Fruit fly (Drosophila melanogaster): ENCODE measurements around the gene CG42780.

CG42780 gene

DNA sequence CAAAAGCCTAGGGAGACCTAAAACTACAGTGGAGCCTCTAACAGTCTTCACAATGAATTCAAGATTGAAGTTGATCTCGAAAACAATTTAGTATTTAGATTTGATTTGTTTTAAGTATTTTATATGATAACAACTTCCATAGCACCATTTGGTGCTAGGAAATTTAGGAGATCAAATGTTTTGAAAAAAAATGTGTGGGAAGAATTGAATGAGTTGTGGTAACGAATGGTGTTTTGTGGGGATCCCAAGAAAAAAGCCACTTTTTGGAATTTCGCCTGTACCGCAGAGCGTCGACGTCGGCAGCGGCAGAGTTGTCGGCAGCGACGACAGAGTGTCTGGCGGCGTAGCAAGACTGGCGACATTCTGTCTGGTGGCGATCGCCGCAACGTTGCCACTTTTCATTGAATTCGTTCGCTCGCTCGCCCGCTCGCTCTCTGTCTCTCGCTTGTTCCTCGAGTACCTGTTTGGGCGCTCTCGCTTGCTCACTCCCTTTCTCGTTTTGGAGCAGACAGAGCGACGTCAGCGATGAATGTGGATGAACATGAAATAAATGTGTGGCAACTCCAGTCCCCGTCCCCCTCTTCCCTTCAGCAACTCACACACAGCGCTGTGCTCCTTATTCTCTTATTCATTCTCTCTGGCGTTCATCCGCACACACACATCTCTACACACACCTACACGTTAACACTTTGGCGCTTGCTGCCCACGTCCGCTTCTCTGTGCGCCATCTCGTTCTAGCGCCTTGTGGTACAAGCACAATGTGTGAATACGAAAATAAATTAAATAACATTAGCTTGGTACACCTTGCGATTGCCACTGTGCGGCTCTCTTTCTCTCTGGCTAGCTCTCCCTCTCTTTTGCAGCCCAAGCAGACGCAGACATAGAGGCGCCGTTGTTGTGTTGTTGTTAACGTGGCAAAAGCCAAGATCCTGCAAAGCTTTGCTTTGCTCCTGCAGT, 32.3 kb downstream of the CG42780 start (continued):
- no peak for TF ChIP-seq CG33557 (GFP tag; optimal IDR thresholded peaks at IDR 0.05)
- peak; percentile 88 for TF ChIP-seq sens (GFP tag)
- peak; percentile 42; the same call in 1 of the 2 replicates for TF ChIP-seq CG14441 (GFP tag; IDR thresholded peaks at IDR 0.05)
- TF ChIP-seq dysf (GFP tag; IDR thresholded peaks at IDR 0.05), result peak; percentile 72
- peak; percentile 37 for TF ChIP-seq CG12659 (GFP tag; optimal IDR thresholded peaks at IDR 0.05)
- TF ChIP-seq Atf-2 (GFP tag; optimal IDR thresholded peaks at IDR 0.05), result peak; percentile 16
- peak; percentile 67 for TF ChIP-seq Ptx1 (GFP tag; IDR thresholded peaks at IDR 0.05)
- TF ChIP-seq lov (optimal IDR thresholded peaks at IDR 0.05), result no peak
- peak; percentile 18; the same call in 1 of the 3 replicates for TF ChIP-seq lov (GFP tag; IDR thresholded peaks at IDR 0.05)
- TF ChIP-seq CG3281 (GFP tag; optimal IDR thresholded peaks at IDR 0.05), result peak; percentile 67
- peak; percentile 5 for TF ChIP-seq CG30431 (GFP tag; optimal IDR thresholded peaks at IDR 0.05)
- TF ChIP-seq CG10267 (tag; optimal IDR thresholded peaks at IDR 0.05), result peak; percentile 15
- TF ChIP-seq tin (GFP tag; optimal IDR thresholded peaks at IDR 0.05), result peak; percentile 29
- peak; percentile 83 for TF ChIP-seq sd (tag; optimal IDR thresholded peaks at IDR 0.05)
- peak; percentile 61 for TF ChIP-seq PHDP (tag; optimal IDR thresholded peaks at IDR 0.05)
- TF ChIP-seq sob (GFP tag; IDR thresholded peaks at IDR 0.05), result 0 out of 2 replicates have a peak, but pooled peaks have one; percentile 19
- peak; percentile 46; the same call in 1 of the 2 replicates for TF ChIP-seq sisA (GFP tag; IDR thresholded peaks at IDR 0.05)
- TF ChIP-seq Dek (tag; optimal IDR thresholded peaks at IDR 0.05), result peak; percentile 31
- peak; percentile 87 for TF ChIP-seq Adf1 (GFP tag; IDR thresholded peaks at IDR 0.05)
- TF ChIP-seq CG2678 (tag; optimal IDR thresholded peaks at IDR 0.05), result peak; percentile 74
- no peak for TF ChIP-seq CG8290 (GFP tag; optimal IDR thresholded peaks at IDR 0.05)
- TF ChIP-seq CG8290 (tag; optimal IDR thresholded peaks at IDR 0.05), result no peak
- TF ChIP-seq kni (GFP tag; optimal IDR thresholded peaks at IDR 0.05), result peak; percentile 91
- TF ChIP-seq Antp (GFP tag; optimal IDR thresholded peaks at IDR 0.05), result peak; percentile 18
- no peak for TF ChIP-seq Nf-YA (GFP tag; IDR thresholded peaks at IDR 0.05)
- peak; percentile 12 for TF ChIP-seq Ets65A (GFP tag)
- peak; percentile 19 for TF ChIP-seq jumu (GFP tag; optimal IDR thresholded peaks at IDR 0.05)
- TF ChIP-seq CG3407 (GFP tag; optimal IDR thresholded peaks at IDR 0.05), result peak; percentile 100
- peak; percentile 41; the same call in 1 of the 2 replicates for TF ChIP-seq stc (GFP tag; IDR thresholded peaks at IDR 0.05)
- TF ChIP-seq slp2 (GFP tag; optimal IDR thresholded peaks at IDR 0.05), result peak; percentile 21
- TF ChIP-seq unpg (GFP tag; optimal IDR thresholded peaks at IDR 0.05), result peak; percentile 44
- TF ChIP-seq zfh2 (GFP tag; optimal IDR thresholded peaks at IDR 0.05), result peak; percentile 46
- TF ChIP-seq CG2712 (tag; optimal IDR thresholded peaks at IDR 0.05), result peak; percentile 54
- TF ChIP-seq CG10274 (GFP tag; optimal IDR thresholded peaks at IDR 0.05), result peak; percentile 12
- peak; percentile 62 for TF ChIP-seq phol (tag; optimal IDR thresholded peaks at IDR 0.05)
- TF ChIP-seq ATbp (GFP tag; optimal IDR thresholded peaks at IDR 0.05), result peak; percentile 12
- peak; percentile 28; the same call in 1 of the 2 replicates for TF ChIP-seq CG13287 (GFP tag; IDR thresholded peaks at IDR 0.05; ENCODE audit: partially characterized antibody)
- TF ChIP-seq slbo (GFP tag; IDR thresholded peaks at IDR 0.05), result peak; percentile 58
- TF ChIP-seq CG11456 (GFP tag; IDR thresholded peaks at IDR 0.05), result 0 out of 3 replicates have a peak, but pooled peaks have one; percentile 32
- peak; percentile 47 for TF ChIP-seq Fer3 (tag; optimal IDR thresholded peaks at IDR 0.05)
- TF ChIP-seq sqz (GFP tag; optimal IDR thresholded peaks at IDR 0.05), result no peak
- peak; percentile 27; the same call in 1 of the 2 replicates for TF ChIP-seq E2f2 (GFP tag; IDR thresholded peaks at IDR 0.05)
